Worm (Caenorhabditis elegans) whole organism, L1 larva: ENCODE measurements around the gene Y49E10.25.
A peak's percentile ranks its signal among the peaks of the same experiment; 100 is the strongest.

Experiments used
- C04F5.9 ChIP-seq: sonication (generic microtip); optimal IDR thresholded peaks from 2 replicates; lab custom pipeline; 2016; ENCODE audit warnings: missing genetic modification characterization, missing compliant biosample characterization
- F16B12.6 ChIP-seq: fragments of 150-350 bp; optimal IDR thresholded peaks from 2 replicates; lab custom pipeline; 2014; ENCODE audit warnings: missing biosample characterization, missing genetic modification characterization
- aha-1 ChIP-seq: fragments of 150-350 bp; optimal IDR thresholded peaks from 2 replicates; lab custom pipeline; 2014; ENCODE audit warnings: missing biosample characterization, missing genetic modification characterization
- alr-1 ChIP-seq: fragments of 200-800 bp; sonication (Bioruptor generic); optimal IDR thresholded peaks from 2 replicates; lab custom pipeline; 2018; ENCODE audit warnings: borderline replicate concordance, mild to moderate bottlenecking, missing genetic modification characterization, missing compliant biosample characterization
- blmp-1 ChIP-seq: fragments of 150-350 bp; optimal IDR thresholded peaks from 2 replicates; lab custom pipeline; 2014; ENCODE audit warnings: missing biosample characterization, missing genetic modification characterization
- ceh-82 ChIP-seq, 3 experiments: fragments of 150-350 bp in 1 of 3; sonication (generic microtip) in 2 of 3; optimal IDR thresholded peaks; 2 replicates each; lab custom pipeline; 2014 to 2017; ENCODE audit warnings: missing biosample characterization in 3 of 3, missing genetic modification characterization in 3 of 3
- ceh-90 ChIP-seq: sonication (generic microtip); optimal IDR thresholded peaks from 2 replicates; lab custom pipeline; 2016; ENCODE audit warnings: missing genetic modification characterization, missing compliant biosample characterization
- dpl-1 ChIP-seq, 3 experiments: fragments of 150-350 bp in 2 of 3; sonication (generic microtip) in 1 of 3; optimal IDR thresholded peaks; 2 replicates each; lab custom pipeline; 2014 to 2017; ENCODE audit warnings: missing biosample characterization in 3 of 3, missing genetic modification characterization in 3 of 3, missing genetic modification reagents in 3 of 3
- efl-1 ChIP-seq, 4 experiments: fragments of 150-350 bp; optimal IDR thresholded peaks in 3 of 4; peaks in 1 of 4; 1 replicate in 1 of 4; 2 replicates in 3 of 4; lab custom pipeline; 2014; ENCODE audit warnings: missing biosample characterization in 2 of 4, missing genetic modification characterization in 2 of 4, missing genetic modification reagents in 2 of 4
- elt-3 ChIP-seq, 6 experiments: fragments of 150-350 bp in 1 of 6; sonication (generic microtip); optimal IDR thresholded peaks; 2 replicates each; lab custom pipeline; 2017 to 2018; ENCODE audit warnings: missing biosample characterization in 6 of 6, missing genetic modification characterization in 6 of 6, inconsistent platforms in 1 of 6
- fkh-10 ChIP-seq: sonication (generic microtip); optimal IDR thresholded peaks from 2 replicates; lab custom pipeline; 2017; ENCODE audit warnings: missing biosample characterization, missing genetic modification reagents, missing genetic modification characterization
- fos-1 ChIP-seq: fragments of 150-350 bp; optimal IDR thresholded peaks from 2 replicates; lab custom pipeline; 2014; ENCODE audit warnings: missing biosample characterization, missing genetic modification characterization
- irx-1 ChIP-seq: sonication (generic microtip); optimal IDR thresholded peaks from 2 replicates; lab custom pipeline; 2016; ENCODE audit warnings: missing genetic modification characterization, missing compliant biosample characterization
- lin-35 ChIP-seq, 2 experiments: fragments of 150-350 bp; optimal IDR thresholded peaks; 2 replicates each; lab custom pipeline; 2014; ENCODE audit warnings: missing biosample characterization in 2 of 2, missing genetic modification characterization in 2 of 2, missing genetic modification reagents in 2 of 2
- lsy-2 ChIP-seq, 2 experiments: fragments of 150-350 bp; optimal IDR thresholded peaks; 2 replicates each; lab custom pipeline; 2014; ENCODE audit warnings: missing biosample characterization in 2 of 2, missing genetic modification characterization in 2 of 2
- mab-9 ChIP-seq: fragments of 200-800 bp; sonication (Bioruptor generic); IDR thresholded peaks from 2 replicates; pipeline ENCODE4 v1.3.6; 2022; ENCODE audit warnings: missing genetic modification reagents, missing genetic modification characterization, missing compliant biosample characterization
- mdl-1 ChIP-seq, 2 experiments: fragments of 150-350 bp; optimal IDR thresholded peaks; 2 replicates each; lab custom pipeline; 2014 to 2017; ENCODE audit warnings: missing biosample characterization in 2 of 2, missing genetic modification characterization in 2 of 2, inconsistent platforms in 1 of 2
- mep-1 ChIP-seq: fragments of 150-350 bp; optimal IDR thresholded peaks from 2 replicates; lab custom pipeline; 2014; ENCODE audit warnings: missing biosample characterization, missing genetic modification characterization
- nhr-19 ChIP-seq: fragments of 200-800 bp; sonication (Bioruptor generic); conservative IDR thresholded peaks from 2 replicates; pipeline ENCODE4 v1.3.6; 2022; ENCODE audit warnings: missing genetic modification characterization, missing compliant biosample characterization
- nhr-20 ChIP-seq: sonication (generic microtip); optimal IDR thresholded peaks from 2 replicates; lab custom pipeline; 2016; ENCODE audit warnings: mild to moderate bottlenecking, missing genetic modification characterization, missing compliant biosample characterization
- nhr-77 ChIP-seq: fragments of 150-350 bp; optimal IDR thresholded peaks from 2 replicates; lab custom pipeline; 2014; ENCODE audit warnings: missing biosample characterization, missing genetic modification characterization
- nhr-84 ChIP-seq: sonication (generic microtip); optimal IDR thresholded peaks from 2 replicates; lab custom pipeline; 2017; ENCODE audit warnings: missing biosample characterization, missing genetic modification characterization
- nhr-85 ChIP-seq: sonication (generic microtip); peaks from one replicate; lab custom pipeline; 2016; ENCODE audit warnings: missing genetic modification characterization, inconsistent platforms, missing compliant biosample characterization
- skn-1 ChIP-seq: fragments of 150-350 bp; optimal IDR thresholded peaks from 2 replicates; lab custom pipeline; 2014; ENCODE audit warnings: missing biosample characterization, missing genetic modification characterization
- snu-23 ChIP-seq: sonication (generic microtip); optimal IDR thresholded peaks from 2 replicates; lab custom pipeline; 2016; ENCODE audit warnings: missing genetic modification characterization, missing compliant biosample characterization
- tlp-1 ChIP-seq: fragments of 150-350 bp; optimal IDR thresholded peaks from 2 replicates; lab custom pipeline; 2014; ENCODE audit warnings: missing biosample characterization, missing genetic modification characterization
- unc-86 ChIP-seq: sonication (generic microtip); optimal IDR thresholded peaks from 2 replicates; lab custom pipeline; 2016; ENCODE audit warnings: missing genetic modification characterization, missing compliant biosample characterization
- vab-15 ChIP-seq: sonication (generic microtip); optimal IDR thresholded peaks from 2 replicates; lab custom pipeline; 2017; ENCODE audit warnings: missing genotype, mild to moderate bottlenecking, missing genetic modification characterization, missing compliant biosample characterization
- xbp-1 ChIP-seq: sonication (generic microtip); optimal IDR thresholded peaks from 2 replicates; lab custom pipeline; 2016; ENCODE audit warnings: missing genetic modification characterization, missing compliant biosample characterization
- ztf-11 ChIP-seq, 2 experiments: sonication (generic microtip); optimal IDR thresholded peaks; 2 replicates each; lab custom pipeline; 2016 to 2017; ENCODE audit warnings: missing genetic modification characterization in 2 of 2, missing biosample characterization in 1 of 2, missing compliant biosample characterization in 1 of 2
- ztf-4 ChIP-seq: fragments of 150-350 bp; optimal IDR thresholded peaks from 2 replicates; lab custom pipeline; 2014; ENCODE audit warnings: missing biosample characterization, missing genetic modification characterization

Gene Y49E10.25

DNA sequence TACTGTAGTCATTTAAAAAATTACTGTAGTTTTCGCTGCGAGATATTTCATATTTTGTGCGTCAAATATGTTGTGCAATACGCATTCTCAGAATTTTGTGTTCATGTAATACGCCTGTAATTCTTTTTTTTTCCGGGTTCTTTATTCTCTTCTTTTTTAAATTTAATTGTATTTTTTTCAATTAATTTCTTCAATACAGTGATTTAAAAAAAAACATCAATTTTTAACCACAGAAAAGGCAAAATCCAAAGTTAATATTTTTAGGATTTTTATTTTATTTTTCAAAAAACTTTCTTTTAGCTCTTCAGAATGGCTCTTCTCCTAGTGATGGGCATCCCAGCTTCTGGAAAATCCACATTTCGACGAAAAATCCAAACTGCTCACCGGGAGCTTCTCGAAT, 25.6 kb downstream of the Y49E10.25 start, which contains the start of gene pstk-1:
Gene pstk-1 (plus strand): TSS at position 301 of the 400 bp plus-strand sequence.
- no peak for TF ChIP-seq ztf-11 (tag; optimal IDR thresholded peaks at IDR 0.05; lab: Kevin White, UChicago)
- no peak for TF ChIP-seq nhr-20 (tag; lab: Kevin White, UChicago)
- TF ChIP-seq mab-9: no peak
- TF ChIP-seq, all 84 proteins: peak for 0

DNA sequence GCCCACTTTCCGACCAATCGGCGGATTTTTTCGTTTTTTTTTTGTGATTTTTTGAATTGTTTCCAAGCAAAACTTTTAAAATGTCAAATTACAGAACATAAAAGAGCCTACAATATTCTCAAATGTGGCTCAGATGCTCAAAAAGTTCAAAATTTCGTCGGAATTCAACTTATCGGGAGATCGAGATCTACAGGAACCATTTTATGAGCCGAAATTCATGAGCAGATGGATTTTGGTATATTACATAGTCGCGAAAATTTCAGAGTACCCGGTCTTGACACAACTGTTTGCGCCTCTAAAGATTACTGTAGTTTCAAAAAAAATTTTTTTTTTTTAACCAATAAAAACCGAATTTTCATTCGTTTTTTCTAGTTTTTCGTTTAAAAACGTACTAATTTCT, 32.9 kb downstream of the Y49E10.25 start:
- no peak for TF ChIP-seq nhr-77 (tag; lab: Kevin White, UChicago)
- no peak for TF ChIP-seq efl-1 (optimal IDR thresholded peaks at IDR 0.05; lab: Kevin White, UChicago)
- TF ChIP-seq efl-1 (GFP tag; optimal IDR thresholded peaks at IDR 0.05 in 1 of 2; lab: Kevin White, UChicago): peak in 1 of 2 experiments; percentile 88
- no peak for TF ChIP-seq alr-1

DNA sequence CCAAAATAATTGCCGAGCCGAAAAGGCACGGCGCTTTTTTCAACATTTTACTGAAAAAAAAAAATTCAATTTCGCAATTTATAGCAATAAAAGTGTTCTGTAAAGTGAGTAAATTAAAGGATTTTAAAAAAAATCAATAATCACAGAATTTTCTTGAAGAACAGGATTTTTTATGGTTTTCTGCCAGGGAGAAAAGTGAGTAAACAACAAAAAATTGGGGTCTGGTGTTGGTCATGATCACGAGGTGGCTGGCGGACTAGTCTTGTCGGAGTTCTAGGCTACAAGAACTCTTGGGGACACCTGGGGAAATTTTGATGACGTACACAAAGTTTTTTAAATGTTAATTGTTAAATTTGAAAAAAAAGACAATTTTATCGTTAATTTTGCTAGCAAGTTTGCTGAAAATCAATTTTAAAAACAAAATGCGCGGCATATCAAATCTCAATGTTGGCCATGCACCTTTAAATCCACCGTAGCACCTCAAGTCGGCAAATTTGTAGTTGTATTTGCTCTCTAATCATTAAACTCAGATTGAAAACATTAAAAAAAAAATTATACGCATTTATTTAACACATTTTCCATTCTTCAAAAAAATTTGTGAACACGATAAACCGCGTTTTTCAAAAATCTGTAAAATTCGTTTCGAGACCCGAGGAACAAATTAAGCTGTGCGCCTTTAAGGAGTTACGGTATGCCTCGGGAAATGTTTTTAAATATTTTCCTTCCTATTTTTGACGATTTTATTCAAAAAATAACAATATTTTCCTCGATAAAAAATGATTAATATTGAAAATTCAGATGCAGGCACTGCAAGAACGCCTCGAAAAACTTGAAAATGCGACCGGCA, 34.9 kb downstream of the Y49E10.25 start, which contains the start of the genes scav-3 and Y49E10.21:
Gene scav-3 (minus strand): TSS at position 50 of the 847 bp plus-strand sequence.
Gene Y49E10.21 (plus strand): TSS at position 797 of the 847 bp plus-strand sequence.
- TF ChIP-seq dpl-1 (GFP tag; optimal IDR thresholded peaks at IDR 0.05; lab: Kevin White, UChicago) (peak; percentile 9 to 56 (median 41)), ceh-82 (tag; optimal IDR thresholded peaks at IDR 0.05; lab: Kevin White, UChicago) (peak in 1 of 3 experiments; percentile 2), lsy-2 (tag; optimal IDR thresholded peaks at IDR 0.05; lab: Kevin White, UChicago) (peak; percentile 37 to 48), skn-1 (tag; lab: Kevin White, UChicago) (peak; percentile 34), lin-35 (GFP tag; optimal IDR thresholded peaks at IDR 0.05; lab: Kevin White, UChicago) (peak; percentile 42 to 66), mdl-1 (tag; optimal IDR thresholded peaks at IDR 0.05; lab: Kevin White, UChicago) (no peak), nhr-84 (no peak), blmp-1 (tag; lab: Kevin White, UChicago) (peak; percentile 31), mep-1 (peak; percentile 63), nhr-85 (tag; lab: Kevin White, UChicago) (peak; percentile 74), xbp-1 (tag; lab: Kevin White, UChicago) (peak; percentile 41), elt-3 (tag; optimal IDR thresholded peaks at IDR 0.05; lab: Kevin White, UChicago) (peak in 1 of 6 experiments; percentile 18), snu-23 (peak; percentile 52), F16B12.6 (tag; lab: Kevin White, UChicago) (peak; percentile 17), aha-1 (tag; lab: Kevin White, UChicago) (no peak), efl-1 (optimal IDR thresholded peaks at IDR 0.05; lab: Kevin White, UChicago) (peak; percentile 44 to 52), efl-1 (GFP tag; optimal IDR thresholded peaks at IDR 0.05 in 1 of 2; lab: Kevin White, UChicago) (peak; percentile 21 to 61)
- TF ChIP-seq, all 84 proteins: peak for 13

DNA sequence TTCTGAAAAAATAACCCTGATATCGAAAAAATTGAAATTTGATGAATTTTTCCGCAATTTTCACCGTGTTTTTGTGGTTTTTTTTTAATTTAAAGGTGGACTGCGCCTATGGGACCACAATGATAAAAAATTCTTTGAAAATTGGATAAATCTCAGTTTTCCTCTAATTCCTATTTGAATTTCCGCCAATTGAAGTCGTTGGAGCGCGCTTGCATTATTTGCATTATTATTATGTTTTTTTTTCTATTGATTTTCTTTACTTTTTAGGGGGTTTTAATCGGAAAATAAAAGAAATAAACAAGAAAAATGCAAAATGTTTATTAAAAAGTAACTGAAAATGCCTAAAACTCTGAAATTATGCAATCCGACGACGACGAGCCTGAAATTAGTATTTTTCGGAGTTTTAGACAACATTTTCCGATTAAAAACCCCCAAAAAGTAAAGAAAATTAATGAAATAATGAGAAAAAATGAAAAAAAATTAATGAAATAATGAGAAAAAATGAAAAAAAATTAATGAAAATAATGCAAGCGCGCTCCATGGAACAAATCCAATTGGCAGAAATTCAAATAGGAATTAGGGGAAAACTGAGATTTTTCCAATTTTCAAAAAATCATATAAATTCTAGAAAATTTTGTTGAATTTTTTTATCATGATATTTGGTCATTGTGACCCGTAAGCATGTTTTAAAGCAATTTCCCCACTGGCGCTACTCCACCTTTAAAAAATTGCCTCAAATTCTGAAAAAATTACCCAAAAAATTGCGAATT, 36.0 kb downstream of the Y49E10.25 start:
- TF ChIP-seq efl-1 (optimal IDR thresholded peaks at IDR 0.05; lab: Kevin White, UChicago) (peak in 1 of 2 experiments; percentile 53), efl-1 (GFP tag; optimal IDR thresholded peaks at IDR 0.05 in 1 of 2; lab: Kevin White, UChicago) (peak; percentile 34 to 95), lin-35 (GFP tag; optimal IDR thresholded peaks at IDR 0.05; lab: Kevin White, UChicago) (peak in 1 of 2 experiments; percentile 13), fkh-10 (GFP tag; lab: Kevin White, UChicago) (no peak), nhr-19 (no peak), ceh-90 (tag; lab: Kevin White, UChicago) (no peak), alr-1 (no peak), dpl-1 (GFP tag; optimal IDR thresholded peaks at IDR 0.05; lab: Kevin White, UChicago) (peak in 2 of 3 experiments; percentile 23 to 39), tlp-1 (tag; lab: Kevin White, UChicago) (no peak), nhr-20 (tag; lab: Kevin White, UChicago) (no peak), fos-1 (tag; lab: Kevin White, UChicago) (no peak), C04F5.9 (tag; lab: Kevin White, UChicago) (no peak), vab-15 (no peak), unc-86 (tag; lab: Kevin White, UChicago) (no peak), irx-1 (tag; lab: Kevin White, UChicago) (no peak), ztf-4 (tag; lab: Kevin White, UChicago) (peak; percentile 79)
